Worm (Caenorhabditis elegans): Measurements from ENCODE around the gene abcf-2.

DNA sequence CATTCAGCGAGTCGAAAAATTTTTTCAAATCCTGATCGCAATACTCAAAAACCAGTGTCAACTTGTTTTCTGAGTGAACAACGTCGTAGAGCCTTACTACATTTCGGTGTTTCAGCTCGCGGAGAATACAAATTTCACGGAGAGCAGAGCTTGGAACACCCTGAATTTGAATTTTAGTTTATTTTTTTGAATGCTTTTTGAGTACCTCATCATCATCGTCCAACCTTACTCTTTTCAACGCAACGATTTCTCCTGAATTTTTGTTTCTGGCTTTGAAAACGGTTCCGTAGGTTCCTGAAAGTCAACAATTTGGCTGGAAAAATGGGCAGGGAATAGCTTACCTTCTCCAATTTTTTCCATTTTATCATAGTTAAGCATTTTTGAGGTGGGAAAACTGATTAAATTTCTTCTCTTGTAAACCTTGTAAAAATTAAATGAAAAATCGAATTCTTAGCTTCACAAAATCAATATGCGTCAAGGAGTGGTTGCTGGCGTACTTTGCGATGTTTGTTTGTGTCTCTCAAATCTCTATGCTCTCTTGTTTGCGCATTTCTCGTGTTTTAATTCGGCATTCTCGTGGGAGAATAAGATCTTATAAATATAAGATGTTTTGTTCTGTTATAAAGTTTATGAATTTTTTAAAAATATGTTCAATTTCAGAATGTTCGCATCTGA, 4.0 kb upstream of the abcf-2 start, which contains the start of gene cdk-5:
- TF ChIP-seq ref-1 (GFP tag; conservative IDR thresholded peaks at IDR 0.05) (no peak), cog-1 (tag; optimal IDR thresholded peaks at IDR 0.05) (no peak), flt-1 (GFP tag; IDR thresholded peaks at IDR 0.05) (no peak), ztf-29 (GFP tag; IDR thresholded peaks at IDR 0.05) (no peak)
